Fruit fly (Drosophila melanogaster): ENCODE results near the gene CG13083.

CG13083 gene

dm6 chr2L:19452535-19453317, 34.6 kb upstream of the CG13083 start (continued):
- TF ChIP-seq CG8359 (GFP tag; optimal IDR thresholded peaks at IDR 0.05; ENCODE audit: borderline replicate concordance), result no peak
- TF ChIP-seq Gug (GFP tag; IDR thresholded peaks at IDR 0.05), result no peak
- no peak for TF ChIP-seq sc (optimal IDR thresholded peaks at IDR 0.05)
- TF ChIP-seq sc (GFP tag; optimal IDR thresholded peaks at IDR 0.05), result no peak
- TF ChIP-seq inv (GFP tag; IDR thresholded peaks at IDR 0.05; ENCODE audit: partially characterized antibody), result no peak
- TF ChIP-seq CG8290 (GFP tag; optimal IDR thresholded peaks at IDR 0.05), result no peak
- no peak for TF ChIP-seq CG8290 (tag; optimal IDR thresholded peaks at IDR 0.05)
- TF ChIP-seq Spps (tag; optimal IDR thresholded peaks at IDR 0.05), result no peak
- TF ChIP-seq ewg (GFP tag; optimal IDR thresholded peaks at IDR 0.05), result peak; percentile 87
- TF ChIP-seq CG12942 (GFP tag; optimal IDR thresholded peaks at IDR 0.05), result no peak
- 0 out of 2 replicates have a peak, but pooled peaks have one; percentile 42 for TF ChIP-seq CG14014 (GFP tag; IDR thresholded peaks at IDR 0.05)
- TF ChIP-seq Asciz (GFP tag; optimal IDR thresholded peaks at IDR 0.05), result no peak
- TF ChIP-seq CG7357 (GFP tag; IDR thresholded peaks at IDR 0.05), result no peak
- TF ChIP-seq CG15601 (tag; optimal IDR thresholded peaks at IDR 0.05), result no peak
- TF ChIP-seq CG30020 (tag; optimal IDR thresholded peaks at IDR 0.05), result no peak
- TF ChIP-seq CG17361 (GFP tag; IDR thresholded peaks at IDR 0.05), result no peak
- TF ChIP-seq CG42726 (GFP tag; IDR thresholded peaks at IDR 0.05; ENCODE audit: partially characterized antibody), result no peak
- TF ChIP-seq CG10274 (GFP tag; optimal IDR thresholded peaks at IDR 0.05), result no peak
- TF ChIP-seq ind (GFP tag; optimal IDR thresholded peaks at IDR 0.05), result peak; percentile 28
- TF ChIP-seq CG1602 (GFP tag; optimal IDR thresholded peaks at IDR 0.05), result no peak
- TF ChIP-seq CG4617 (GFP tag; optimal IDR thresholded peaks at IDR 0.05; ENCODE audit: borderline replicate concordance), result no peak
- no peak for TF ChIP-seq gce (GFP tag; IDR thresholded peaks at IDR 0.05)

DNA sequence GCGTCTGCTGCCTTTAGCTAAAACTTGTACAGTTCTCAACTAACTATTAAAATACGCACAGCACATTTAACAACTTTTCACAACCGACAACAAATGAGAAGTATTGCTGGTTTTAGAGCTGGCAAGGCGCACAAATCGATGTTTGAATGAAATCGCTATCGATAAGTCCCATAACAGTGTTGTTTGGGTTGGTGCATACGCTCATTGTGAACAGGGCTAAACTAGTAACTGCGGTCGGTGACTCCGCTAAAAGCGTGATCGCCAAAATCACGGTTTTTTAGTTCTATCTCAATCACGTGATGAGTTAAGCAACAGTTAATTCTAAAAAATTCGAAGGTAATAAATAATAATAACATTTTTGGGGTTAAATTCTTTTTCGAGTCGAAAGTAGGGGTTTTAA, 33.9 kb upstream of the CG13083 start, which contains the start of gene Top2:
TSS of gene Top2 (minus strand) at position 110 of the 400 bp plus-strand sequence.
- TF ChIP-seq eve (GFP tag; optimal IDR thresholded peaks at IDR 0.05) (no peak), CG1233 (GFP tag; optimal IDR thresholded peaks at IDR 0.05) (no peak), CG8388 (GFP tag; optimal IDR thresholded peaks at IDR 0.05) (no peak), CG5180 (GFP tag; optimal IDR thresholded peaks at IDR 0.05) (no peak), klu (GFP tag; IDR thresholded peaks at IDR 0.05) (no peak; the same call in 1 of the 2 replicates), CG2120 (GFP tag; optimal IDR thresholded peaks at IDR 0.05) (peak; percentile 58), CG14050 (GFP tag; IDR thresholded peaks at IDR 0.05) (no peak), slbo (GFP tag; IDR thresholded peaks at IDR 0.05) (peak; percentile 50), Nf-YC (tag; optimal IDR thresholded peaks at IDR 0.05) (peak; percentile 14), CG7745 (tag; optimal IDR thresholded peaks at IDR 0.05) (no peak), nom (GFP tag; optimal IDR thresholded peaks at IDR 0.05) (no peak), Hey (tag; optimal IDR thresholded peaks at IDR 0.05) (no peak), gcm2 (GFP tag; optimal IDR thresholded peaks at IDR 0.05) (no peak), H2.0 (GFP tag; IDR thresholded peaks at IDR 0.05) (no peak), bowl (GFP tag; IDR thresholded peaks at IDR 0.05) (no peak), CG2116 (GFP tag; optimal IDR thresholded peaks at IDR 0.05) (peak; percentile 97), CG3726 (GFP tag; IDR thresholded peaks at IDR 0.05) (no peak), Meics (GFP tag; optimal IDR thresholded peaks at IDR 0.05) (no peak), mirr (GFP tag; optimal IDR thresholded peaks at IDR 0.05) (no peak), CG15479 (GFP tag; optimal IDR thresholded peaks at IDR 0.05) (no peak), Antp (GFP tag; optimal IDR thresholded peaks at IDR 0.05) (peak; percentile 43), dan (GFP tag; IDR thresholded peaks at IDR 0.05) (no peak), otp (GFP tag; IDR thresholded peaks at IDR 0.05) (no peak), CHES-1-like (GFP tag; optimal IDR thresholded peaks at IDR 0.05) (peak; percentile 67), aop (GFP tag; IDR thresholded peaks at IDR 0.05) (no peak), Hmr (GFP tag; optimal IDR thresholded peaks at IDR 0.05) (peak; percentile 82), Dek (tag; optimal IDR thresholded peaks at IDR 0.05) (peak; percentile 54), CG17912 (GFP tag; optimal IDR thresholded peaks at IDR 0.05) (peak; percentile 16), crol (GFP tag; IDR thresholded peaks at IDR 0.05) (no peak)

Data from whole organism, embryonic.